Fruit fly (Drosophila melanogaster) whole organism, embryonic: Measurements from ENCODE around the gene wfs1.
A peak's percentile ranks its signal among the peaks of the same experiment; 100 is the strongest.

Source experiments
- Bdp1 ChIP-seq: fragments of 200-800 bp; sonication (Bioruptor generic); optimal IDR thresholded peaks from 3 replicates; lab custom pipeline; 2016; ENCODE audit warnings: missing biosample characterization, missing genetic modification characterization
- CG10274 ChIP-seq: fragments of 200-800 bp; sonication (Bioruptor generic); optimal IDR thresholded peaks from 3 replicates; lab custom pipeline; 2017; ENCODE audit warnings: missing biosample characterization, mild to moderate bottlenecking, missing genetic modification characterization
- CG10543 ChIP-seq: fragments of 200-800 bp; sonication (Bioruptor generic); optimal IDR thresholded peaks from 3 replicates; lab custom pipeline; 2017; ENCODE audit warnings: missing biosample characterization, mild to moderate bottlenecking, missing genetic modification characterization, moderate library complexity
- CG10565 ChIP-seq: fragments of 200-800 bp; sonication (Bioruptor generic); optimal IDR thresholded peaks from 3 replicates; lab custom pipeline; 2016; ENCODE audit warnings: missing biosample characterization, mild to moderate bottlenecking, missing genetic modification characterization
- CG11093 ChIP-seq: fragments of 200-800 bp; sonication (Bioruptor generic); IDR thresholded peaks from 3 replicates; pipeline ENCODE4 v1.3.6; 2022; ENCODE audit warnings: missing biosample characterization, missing genetic modification characterization
- CG11456 ChIP-seq: fragments of 200-800 bp; sonication (Bioruptor generic); IDR thresholded peaks from 3 replicates; pipeline ENCODE4 v1.3.6; 2022; ENCODE audit warnings: missing biosample characterization, missing genetic modification characterization
- CG12219 ChIP-seq: fragments of 200-800 bp; sonication (Bioruptor generic); optimal IDR thresholded peaks from 3 replicates; lab custom pipeline; 2018; ENCODE audit warnings: missing biosample characterization, mild to moderate bottlenecking, missing genetic modification characterization
- CG15269 ChIP-seq: fragments of 200-800 bp; sonication (Bioruptor generic); optimal IDR thresholded peaks from 2 replicates; lab custom pipeline; 2018; ENCODE audit warnings: missing biosample characterization, mild to moderate bottlenecking, missing genetic modification characterization, moderate library complexity
- CG15601 ChIP-seq: fragments of 200-800 bp; sonication (Bioruptor generic); optimal IDR thresholded peaks from 3 replicates; lab custom pipeline; 2019; ENCODE audit warnings: missing biosample characterization, mild to moderate bottlenecking, missing genetic modification characterization, moderate library complexity
- CG1603 ChIP-seq: fragments of 200-800 bp; sonication (Bioruptor generic); optimal IDR thresholded peaks from 2 replicates; lab custom pipeline; 2019; ENCODE audit warnings: missing biosample characterization, mild to moderate bottlenecking, missing genetic modification characterization, moderate library complexity
- CG17186 ChIP-seq: fragments of 200-800 bp; sonication (Bioruptor generic); optimal IDR thresholded peaks from 3 replicates; lab custom pipeline; 2017; ENCODE audit warnings: missing biosample characterization, missing genetic modification reagents, missing genetic modification characterization
- CG18262 ChIP-seq: fragments of 200-800 bp; optimal IDR thresholded peaks from 3 replicates; lab custom pipeline; 2019; ENCODE audit warnings: missing biosample characterization, mild to moderate bottlenecking, missing genetic modification characterization, moderate library complexity
- CG2202 ChIP-seq: fragments of 200-800 bp; sonication (Bioruptor generic); optimal IDR thresholded peaks from 2 replicates; lab custom pipeline; 2018; ENCODE audit warnings: missing biosample characterization, mild to moderate bottlenecking, missing genetic modification characterization
- CG4617 ChIP-seq: fragments of 200-800 bp; sonication (Bioruptor generic); optimal IDR thresholded peaks from 3 replicates; lab custom pipeline; 2016; ENCODE audit warnings: missing biosample characterization, missing genetic modification characterization, borderline replicate concordance
- CG6272 ChIP-seq: fragments of 200-800 bp; sonication (Bioruptor generic); IDR thresholded peaks from 2 replicates; pipeline ENCODE4 v1.3.6; 2022; ENCODE audit warnings: missing biosample characterization, missing genetic modification characterization
- CG7839 ChIP-seq: fragments of 200-800 bp; sonication (Bioruptor generic); optimal IDR thresholded peaks from 3 replicates; lab custom pipeline; 2018; ENCODE audit warnings: missing biosample characterization, mild to moderate bottlenecking, missing genetic modification characterization, moderate library complexity
- CG7987 ChIP-seq: fragments of 200-800 bp; sonication (Bioruptor generic); optimal IDR thresholded peaks from 2 replicates; lab custom pipeline; 2018; ENCODE audit warnings: missing biosample characterization, mild to moderate bottlenecking, missing genetic modification characterization, moderate library complexity
- CG8089 ChIP-seq: fragments of 200-800 bp; sonication (Bioruptor generic); optimal IDR thresholded peaks from 3 replicates; lab custom pipeline; 2016; ENCODE audit warnings: missing biosample characterization, missing genetic modification characterization
- CG8388 ChIP-seq: fragments of 200-800 bp; sonication (Bioruptor generic); optimal IDR thresholded peaks from 2 replicates; lab custom pipeline; 2019; ENCODE audit warnings: missing biosample characterization, mild to moderate bottlenecking, missing genetic modification characterization, moderate library complexity
- CG9437 ChIP-seq: fragments of 200-800 bp; sonication (Bioruptor generic); optimal IDR thresholded peaks from 2 replicates; lab custom pipeline; 2018; ENCODE audit warnings: missing biosample characterization, mild to moderate bottlenecking, missing genetic modification characterization
- CG9609 ChIP-seq: fragments of 200-800 bp; sonication (Bioruptor generic); optimal IDR thresholded peaks from 3 replicates; lab custom pipeline; 2016; ENCODE audit warnings: missing biosample characterization, missing genetic modification characterization
- CG9932 ChIP-seq: fragments of 200-800 bp; sonication (Bioruptor generic); IDR thresholded peaks from 2 replicates; pipeline ENCODE4 v1.3.6; 2022; ENCODE audit warnings: missing biosample characterization, missing genetic modification characterization
- CTCF ChIP-seq: fragments of 200-800 bp; sonication (Bioruptor generic); optimal IDR thresholded peaks from 2 replicates; lab custom pipeline; 2017; ENCODE audit warnings: missing biosample characterization, mild to moderate bottlenecking, missing genetic modification characterization, moderate library complexity
- D ChIP-seq, 2 experiments: fragments of 200-800 bp in 1 of 2; fragments of >200 bp in 1 of 2; sonication (Bioruptor generic) in 1 of 2; optimal IDR thresholded peaks; 2 replicates in 1 of 2; 3 replicates in 1 of 2; lab custom pipeline; 2017; ENCODE audit warnings: mild to moderate bottlenecking in 1 of 2, missing biosample characterization in 1 of 2, missing genetic modification characterization in 1 of 2, missing genetic modification reagents in 1 of 2
- Dek ChIP-seq: fragments of 200-800 bp; sonication (Bioruptor generic); optimal IDR thresholded peaks from 3 replicates; lab custom pipeline; 2019; ENCODE audit warnings: missing biosample characterization, mild to moderate bottlenecking, missing genetic modification characterization, moderate library complexity
- Dip3 ChIP-seq: fragments of 200-800 bp; sonication (Bioruptor generic); optimal IDR thresholded peaks from 3 replicates; lab custom pipeline; 2016; ENCODE audit warnings: missing biosample characterization, missing genetic modification characterization
- Dll ChIP-seq: fragments of 200-800 bp; sonication (Bioruptor generic); IDR thresholded peaks from 4 replicates; pipeline ENCODE4 v1.3.6; 2022; ENCODE audit warnings: missing biosample characterization, missing genetic modification characterization; ENCODE audit not compliant: partially characterized antibody
- Drgx ChIP-seq: fragments of 200-800 bp; sonication (Bioruptor generic); IDR thresholded peaks from 2 replicates; pipeline ENCODE4 v1.3.6; 2022; ENCODE audit warnings: missing biosample characterization, missing genetic modification characterization
- E2f2 ChIP-seq: fragments of 200-800 bp; sonication (Bioruptor generic); IDR thresholded peaks from 2 replicates; pipeline ENCODE4 v1.3.6; 2022; ENCODE audit warnings: missing biosample characterization, missing genetic modification characterization
- Fer3 ChIP-seq: fragments of 200-800 bp; sonication (Bioruptor generic); optimal IDR thresholded peaks from 2 replicates; lab custom pipeline; 2018; ENCODE audit warnings: missing biosample characterization, mild to moderate bottlenecking, missing genetic modification characterization, moderate library complexity
- HmgZ ChIP-seq: fragments of 200-800 bp; sonication (Bioruptor generic); optimal IDR thresholded peaks from 2 replicates; lab custom pipeline; 2018; ENCODE audit warnings: missing biosample characterization, mild to moderate bottlenecking, missing genetic modification characterization
- Hr39 ChIP-seq: fragments of >200 bp; optimal IDR thresholded peaks from 2 replicates; lab custom pipeline; 2017
- MBD-R2 ChIP-seq: fragments of 200-800 bp; sonication (Bioruptor generic); IDR thresholded peaks from 2 replicates; pipeline ENCODE4 v1.3.6; 2022; ENCODE audit warnings: missing biosample characterization, missing genetic modification characterization
- MTF-1 ChIP-seq: fragments of 200-800 bp; sonication (Bioruptor generic); optimal IDR thresholded peaks from 2 replicates; lab custom pipeline; 2018; ENCODE audit warnings: missing biosample characterization, mild to moderate bottlenecking, missing genetic modification characterization, borderline replicate concordance
- Myb ChIP-seq: fragments of 200-800 bp; sonication (Bioruptor generic); optimal IDR thresholded peaks from 2 replicates; lab custom pipeline; 2016; ENCODE audit warnings: missing biosample characterization, missing genetic modification characterization
- Usf ChIP-seq: fragments of 200-800 bp; sonication (Bioruptor generic); optimal IDR thresholded peaks from 2 replicates; lab custom pipeline; 2017; ENCODE audit warnings: missing genotype, missing biosample characterization, missing genetic modification characterization
- Xrp1 ChIP-seq: fragments of 200-800 bp; sonication (Bioruptor generic); IDR thresholded peaks from 2 replicates; pipeline ENCODE4 v1.3.6; 2022; ENCODE audit warnings: missing biosample characterization, missing genetic modification characterization
- ara ChIP-seq: fragments of 200-800 bp; sonication (Bioruptor generic); IDR thresholded peaks from 2 replicates; pipeline ENCODE4 v1.3.6; 2022; ENCODE audit warnings: missing biosample characterization, missing genetic modification characterization
- chm ChIP-seq: fragments of 200-800 bp; sonication (Bioruptor generic); IDR thresholded peaks from 2 replicates; pipeline ENCODE4 v1.3.6; 2022; ENCODE audit warnings: missing biosample characterization, missing genetic modification characterization
- chn ChIP-seq: fragments of 200-800 bp; sonication (Bioruptor generic); optimal IDR thresholded peaks from 2 replicates; lab custom pipeline; 2016; ENCODE audit warnings: missing biosample characterization, missing genetic modification characterization
- corto ChIP-seq: fragments of 200-800 bp; sonication (Bioruptor generic); optimal IDR thresholded peaks from 2 replicates; lab custom pipeline; 2016; ENCODE audit warnings: missing biosample characterization, mild to moderate bottlenecking, missing genetic modification characterization, moderate library complexity
- crol ChIP-seq: fragments of 200-800 bp; sonication (Bioruptor generic); IDR thresholded peaks from 2 replicates; pipeline ENCODE4 v1.3.6; 2022; ENCODE audit warnings: missing biosample characterization, missing genetic modification characterization
- fd3F ChIP-seq: fragments of 200-800 bp; sonication (Bioruptor generic); optimal IDR thresholded peaks from 2 replicates; lab custom pipeline; 2018; ENCODE audit warnings: missing biosample characterization, mild to moderate bottlenecking, missing genetic modification characterization, moderate library complexity
- fru ChIP-seq: fragments of >200 bp; optimal IDR thresholded peaks from 2 replicates; lab custom pipeline; 2017
- knrl ChIP-seq: fragments of 200-800 bp; sonication (Bioruptor generic); IDR thresholded peaks from 3 replicates; pipeline ENCODE4 v1.3.6; 2022; ENCODE audit warnings: missing biosample characterization, missing genetic modification characterization; ENCODE audit not compliant: partially characterized antibody
- pho ChIP-seq: fragments of 200-800 bp; sonication (Bioruptor generic); optimal IDR thresholded peaks from 2 replicates; lab custom pipeline; 2016; ENCODE audit warnings: missing biosample characterization, missing genetic modification characterization
- psq ChIP-seq: fragments of 200-800 bp; sonication (Bioruptor generic); optimal IDR thresholded peaks from 2 replicates; lab custom pipeline; 2017; ENCODE audit warnings: missing biosample characterization, missing genetic modification characterization
- pum ChIP-seq: fragments of 200-800 bp; sonication (Bioruptor generic); optimal IDR thresholded peaks from 2 replicates; lab custom pipeline; 2016; ENCODE audit warnings: missing biosample characterization, missing genetic modification characterization
- run ChIP-seq: fragments of 200-800 bp; sonication (Bioruptor generic); optimal IDR thresholded peaks from 3 replicates; lab custom pipeline; 2018; ENCODE audit warnings: missing biosample characterization, mild to moderate bottlenecking, missing genetic modification characterization
- scrt ChIP-seq: fragments of 200-800 bp; sonication (Bioruptor generic); optimal IDR thresholded peaks from 2 replicates; lab custom pipeline; 2018; ENCODE audit warnings: missing biosample characterization, mild to moderate bottlenecking, missing genetic modification characterization, moderate library complexity
- shn ChIP-seq: fragments of 200-800 bp; sonication (Bioruptor generic); optimal IDR thresholded peaks from 3 replicates; lab custom pipeline; 2016; ENCODE audit warnings: missing biosample characterization, missing genetic modification characterization
- slou ChIP-seq: fragments of 200-800 bp; sonication (Bioruptor generic); optimal IDR thresholded peaks from 3 replicates; lab custom pipeline; 2016; ENCODE audit warnings: missing biosample characterization, missing genetic modification characterization

wfs1 gene

DNA sequence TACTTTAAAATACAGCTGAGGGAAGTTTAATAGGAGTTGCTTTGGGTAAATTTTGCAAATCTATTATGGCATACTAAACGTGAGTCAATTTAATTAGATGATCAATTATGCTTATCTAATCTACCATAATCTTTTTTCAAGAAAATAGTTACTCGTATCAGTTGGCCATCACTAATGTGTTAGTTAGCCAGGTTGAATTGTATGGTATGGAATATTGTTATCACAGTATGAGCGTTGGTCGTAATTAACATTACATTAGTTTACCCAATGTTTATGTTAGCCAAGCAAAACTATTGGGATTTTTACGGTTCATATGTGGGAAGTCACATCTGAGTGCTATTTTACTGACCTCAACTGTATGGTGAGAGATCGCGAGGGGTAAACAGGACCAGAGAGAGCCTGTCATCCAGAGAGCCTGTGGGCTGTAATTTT is 16.6 kb downstream of the wfs1 start (continued):
- peak; percentile 40 for TF ChIP-seq CG17186 (GFP tag; lab: Kevin White, UChicago)
- no peak for TF ChIP-seq run
- TF ChIP-seq D (optimal IDR thresholded peaks at IDR 0.05; lab: Kevin White, UChicago), result no peak
- peak; percentile 84 for TF ChIP-seq D (GFP tag; optimal IDR thresholded peaks at IDR 0.05; lab: Kevin White, UChicago)
- TF ChIP-seq CG15601 (tag; lab: Kevin White, UChicago), result peak; percentile 49
- TF ChIP-seq shn (GFP tag; lab: Kevin White, UChicago), result peak; percentile 78
- TF ChIP-seq Hr39, result no peak
- TF ChIP-seq CG12219 (GFP tag; lab: Kevin White, UChicago), result peak; percentile 66
- TF ChIP-seq Fer3, result peak; percentile 24
- TF ChIP-seq CG10543 (GFP tag; lab: Kevin White, UChicago), result no peak
- peak; percentile 58 for TF ChIP-seq Myb (GFP tag; lab: Kevin White, UChicago)
- TF ChIP-seq CG7987, result no peak
- TF ChIP-seq E2f2, result no peak
- TF ChIP-seq pum (GFP tag; lab: Kevin White, UChicago), result peak; percentile 80
- no peak for TF ChIP-seq knrl (GFP tag; lab: Robert Waterston, UW)
- peak; percentile 75 for TF ChIP-seq Usf (GFP tag; lab: Kevin White, UChicago)
- TF ChIP-seq pho, result peak; percentile 48
- peak; percentile 84 for TF ChIP-seq chn (GFP tag; lab: Kevin White, UChicago)
- TF ChIP-seq CG9609, result peak; percentile 65
- no peak for TF ChIP-seq Dll (GFP tag; lab: Robert Waterston, UW)
- no peak for TF ChIP-seq slou (GFP tag; lab: Kevin White, UChicago)
- no peak for TF ChIP-seq CTCF (GFP tag; lab: Kevin White, UChicago)
- TF ChIP-seq CG1603, result peak; percentile 81
- no peak for TF ChIP-seq Dip3 (GFP tag; lab: Kevin White, UChicago)
- peak; percentile 74 for TF ChIP-seq CG8388 (GFP tag; lab: Kevin White, UChicago)
- 0 out of 3 replicates have a peak, but pooled peaks have one; percentile 50 for TF ChIP-seq CG11093
- peak; percentile 51 for TF ChIP-seq HmgZ (tag; lab: Kevin White, UChicago)
- TF ChIP-seq psq (GFP tag; lab: Kevin White, UChicago), result no peak
- no peak for TF ChIP-seq CG9932 (GFP tag; lab: Robert Waterston, UW)
- TF ChIP-seq corto (GFP tag; lab: Kevin White, UChicago), result peak; percentile 28
- peak; percentile 81 for TF ChIP-seq Xrp1 (GFP tag; lab: Robert Waterston, UW)
- TF ChIP-seq crol (GFP tag; lab: Robert Waterston, UW), result no peak
- peak; percentile 7 for TF ChIP-seq Dek (tag; lab: Kevin White, UChicago)
- TF ChIP-seq fd3F (GFP tag; lab: Kevin White, UChicago), result no peak
- peak; percentile 78 for TF ChIP-seq CG7839
- no peak for TF ChIP-seq scrt
- TF ChIP-seq Bdp1 (GFP tag; lab: Kevin White, UChicago), result peak; percentile 68
- TF ChIP-seq CG10565, result no peak
- TF ChIP-seq fru (lab: Kevin White, UChicago), result no peak
- no peak for TF ChIP-seq CG6272 (GFP tag; lab: Robert Waterston, UW)
- TF ChIP-seq CG4617 (GFP tag; lab: Kevin White, UChicago), result peak; percentile 7
- peak; percentile 50 for TF ChIP-seq CG15269
- TF ChIP-seq CG18262, result peak; percentile 94
- TF ChIP-seq CG10274 (GFP tag; lab: Kevin White, UChicago), result peak; percentile 22
- peak; percentile 54 for TF ChIP-seq CG9437 (GFP tag; lab: Kevin White, UChicago)
- TF ChIP-seq Drgx (GFP tag; lab: Robert Waterston, UW), result no peak
- no peak for TF ChIP-seq MTF-1 (GFP tag; lab: Kevin White, UChicago)
- peak; percentile 81 for TF ChIP-seq CG2202 (tag; lab: Kevin White, UChicago)
- TF ChIP-seq CG8089, result peak; percentile 67
- TF ChIP-seq MBD-R2 (GFP tag; lab: Robert Waterston, UW), result no peak
- peak; percentile 56 for TF ChIP-seq chm
- no peak for TF ChIP-seq CG11456
- 0 out of 2 replicates have a peak, but pooled peaks have one; percentile 23 for TF ChIP-seq ara (GFP tag; lab: Robert Waterston, UW)
